Fruit fly (Drosophila melanogaster): ENCODE data around the gene plh.

Gene plh

dm6 chr3R:5021431-5021999, 10.7 kb upstream of the plh start (continued):
- TF ChIP-seq CG7556 (GFP tag; optimal IDR thresholded peaks at IDR 0.05): no peak
- TF ChIP-seq CG4282 (GFP tag; optimal IDR thresholded peaks at IDR 0.05): no peak
- no peak for TF ChIP-seq CG1647 (GFP tag; optimal IDR thresholded peaks at IDR 0.05)
- TF ChIP-seq CG15514 (GFP tag; optimal IDR thresholded peaks at IDR 0.05): no peak
- TF ChIP-seq CG8478 (optimal IDR thresholded peaks at IDR 0.05): no peak
- TF ChIP-seq B-H2 (GFP tag; optimal IDR thresholded peaks at IDR 0.05): no peak
- TF ChIP-seq CG10654 (GFP tag; optimal IDR thresholded peaks at IDR 0.05): no peak
- peak; percentile 78 for TF ChIP-seq sr (GFP tag; IDR thresholded peaks at IDR 0.05)
- no peak for TF ChIP-seq CG3995 (GFP tag; optimal IDR thresholded peaks at IDR 0.05)
- no peak for TF ChIP-seq CG8290 (GFP tag; optimal IDR thresholded peaks at IDR 0.05)
- TF ChIP-seq CG8290 (tag; optimal IDR thresholded peaks at IDR 0.05): peak in 1 of 2 experiments; percentile 54
- TF ChIP-seq ac (GFP tag; optimal IDR thresholded peaks at IDR 0.05): no peak
- TF ChIP-seq unc-4 (GFP tag; IDR thresholded peaks at IDR 0.05; ENCODE audit: partially characterized antibody): no peak
- no peak for TF ChIP-seq CG17829 (tag; optimal IDR thresholded peaks at IDR 0.05)
- TF ChIP-seq Bgb (GFP tag; IDR thresholded peaks at IDR 0.05; ENCODE audit: partially characterized antibody): no peak; the same call in 1 of the 2 replicates
- no peak for TF ChIP-seq CG15269 (tag; optimal IDR thresholded peaks at IDR 0.05)
- TF ChIP-seq CG7271 (tag; optimal IDR thresholded peaks at IDR 0.05): no peak
- TF ChIP-seq CG7928 (GFP tag; optimal IDR thresholded peaks at IDR 0.05): no peak
- no peak for TF ChIP-seq wdn (GFP tag; IDR thresholded peaks at IDR 0.05)
- TF ChIP-seq zf30C (GFP tag; optimal IDR thresholded peaks at IDR 0.05): no peak
- TF ChIP-seq CG9727 (GFP tag; optimal IDR thresholded peaks at IDR 0.05): no peak
- TF ChIP-seq inv (GFP tag; IDR thresholded peaks at IDR 0.05; ENCODE audit: partially characterized antibody): no peak
- TF ChIP-seq gsb-n (tag; optimal IDR thresholded peaks at IDR 0.05): no peak
- TF ChIP-seq CG9876 (GFP tag; optimal IDR thresholded peaks at IDR 0.05): no peak
- no peak for TF ChIP-seq al (GFP tag; IDR thresholded peaks at IDR 0.05)
- no peak for TF ChIP-seq pzg (GFP tag; optimal IDR thresholded peaks at IDR 0.05)
- no peak for TF ChIP-seq CG17361 (GFP tag; IDR thresholded peaks at IDR 0.05)
- peak; percentile 59 for TF ChIP-seq cad (GFP tag; optimal IDR thresholded peaks at IDR 0.05)
- TF ChIP-seq chif (GFP tag; optimal IDR thresholded peaks at IDR 0.05): no peak
- TF ChIP-seq sisA (GFP tag; IDR thresholded peaks at IDR 0.05): no peak
- peak; percentile 18; the same call in 1 of the 3 replicates for TF ChIP-seq ci (GFP tag; IDR thresholded peaks at IDR 0.05)
- no peak for TF ChIP-seq CG30403 (GFP tag; optimal IDR thresholded peaks at IDR 0.05)
- no peak for TF ChIP-seq slou (GFP tag; optimal IDR thresholded peaks at IDR 0.05)
- TF ChIP-seq CG4360 (GFP tag; IDR thresholded peaks at IDR 0.05): peak; percentile 83
- TF ChIP-seq BtbVII (GFP tag; optimal IDR thresholded peaks at IDR 0.05): no peak
- no peak for TF ChIP-seq sqz (GFP tag; optimal IDR thresholded peaks at IDR 0.05)
- no peak for TF ChIP-seq gro (GFP tag; optimal IDR thresholded peaks at IDR 0.05)
- no peak for TF ChIP-seq HLH3B (GFP tag; IDR thresholded peaks at IDR 0.05)
- no peak for TF ChIP-seq CG15011 (GFP tag; optimal IDR thresholded peaks at IDR 0.05)
- TF ChIP-seq Awh (GFP tag; IDR thresholded peaks at IDR 0.05): no peak
- no peak for TF ChIP-seq CG14965 (GFP tag; optimal IDR thresholded peaks at IDR 0.05; ENCODE audit: borderline replicate concordance)
- no peak for TF ChIP-seq CG6654 (GFP tag; optimal IDR thresholded peaks at IDR 0.05)
- TF ChIP-seq shn (GFP tag; optimal IDR thresholded peaks at IDR 0.05): no peak
- TF ChIP-seq CG7987 (GFP tag; optimal IDR thresholded peaks at IDR 0.05): no peak
- no peak for TF ChIP-seq CG13123 (GFP tag; optimal IDR thresholded peaks at IDR 0.05)
- TF ChIP-seq NFAT (GFP tag; IDR thresholded peaks at IDR 0.05): no peak
- no peak for TF ChIP-seq CG13624 (GFP tag; optimal IDR thresholded peaks at IDR 0.05)
- TF ChIP-seq stwl (tag; optimal IDR thresholded peaks at IDR 0.05): no peak
- no peak for TF ChIP-seq CG4424 (GFP tag; optimal IDR thresholded peaks at IDR 0.05)
- no peak for TF ChIP-seq CG11723 (GFP tag; optimal IDR thresholded peaks at IDR 0.05)
- TF ChIP-seq gcm (GFP tag; optimal IDR thresholded peaks at IDR 0.05): peak; percentile 91
- no peak for TF ChIP-seq mld (GFP tag; IDR thresholded peaks at IDR 0.05; ENCODE audit: partially characterized antibody)
